Fruit fly (Drosophila melanogaster): ENCODE results near the gene RPA2.
A peak's percentile ranks its signal among the peaks of the same experiment; 100 is the strongest.

The RPA2 gene

DNA sequence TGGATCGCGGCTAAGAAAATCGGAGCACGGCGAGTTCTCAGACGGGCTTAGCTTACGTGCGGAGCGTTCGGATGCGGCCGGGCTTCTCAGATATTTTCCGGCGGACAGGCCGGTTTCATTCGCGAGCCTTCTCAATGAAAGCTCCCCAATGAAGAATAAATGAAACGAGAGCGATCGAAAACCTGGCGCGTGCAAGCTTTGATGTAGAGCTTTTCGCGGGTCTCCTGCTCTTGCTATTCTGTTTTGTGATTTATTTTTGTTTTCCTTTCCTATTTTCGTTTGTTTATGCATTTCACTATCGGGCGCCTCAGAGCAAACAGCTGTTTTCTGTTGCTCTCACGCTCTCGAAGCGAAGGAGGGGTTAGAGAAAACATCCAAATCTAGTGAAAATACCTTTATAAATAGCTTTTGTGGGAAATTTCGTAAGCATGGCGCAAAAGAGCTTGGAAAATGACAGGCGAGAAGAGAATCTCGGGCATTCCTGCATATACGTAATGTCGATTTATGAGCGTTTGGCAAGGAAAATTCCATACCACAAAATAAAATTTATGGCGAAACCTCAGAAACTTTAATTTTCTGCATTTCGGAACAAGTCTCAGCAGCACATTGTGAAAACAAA, 39.9 kb downstream of the RPA2 start (continued):
- no peak for TF ChIP-seq Nf-YB (GFP tag; optimal IDR thresholded peaks at IDR 0.05)
- TF ChIP-seq abd-A (tag; optimal IDR thresholded peaks at IDR 0.05), result peak; percentile 44
- TF ChIP-seq Atf6 (GFP tag; IDR thresholded peaks at IDR 0.05), result peak; percentile 14; the same call in 1 of the 2 replicates
- TF ChIP-seq her (GFP tag; optimal IDR thresholded peaks at IDR 0.05), result no peak
- 0 out of 2 replicates have a peak, but pooled peaks have one; percentile 8 for TF ChIP-seq dati (GFP tag; IDR thresholded peaks at IDR 0.05)
- no peak for TF ChIP-seq CG4360 (GFP tag; IDR thresholded peaks at IDR 0.05)
- TF ChIP-seq psq (GFP tag; optimal IDR thresholded peaks at IDR 0.05), result peak; percentile 20
- TF ChIP-seq rib (GFP tag; IDR thresholded peaks at IDR 0.05), result no peak
- peak; percentile 31 to 57 for TF ChIP-seq Trl (optimal IDR thresholded peaks at IDR 0.05)
- TF ChIP-seq Trl (GFP tag; optimal IDR thresholded peaks at IDR 0.05), result no peak
- 0 out of 3 replicates have a peak, but pooled peaks have one; percentile 41 for TF ChIP-seq z (GFP tag; IDR thresholded peaks at IDR 0.05)
- peak; percentile 9 for TF ChIP-seq CTCF (GFP tag; optimal IDR thresholded peaks at IDR 0.05)
- no peak for TF ChIP-seq fd96Cb (tag; optimal IDR thresholded peaks at IDR 0.05)
- TF ChIP-seq Jarid2 (GFP tag; optimal IDR thresholded peaks at IDR 0.05), result peak; percentile 40
- TF ChIP-seq Dip2 (GFP tag; IDR thresholded peaks at IDR 0.05), result no peak
- TF ChIP-seq p53 (GFP tag; optimal IDR thresholded peaks at IDR 0.05), result no peak
- TF ChIP-seq Ssrp (tag; optimal IDR thresholded peaks at IDR 0.05), result no peak
- TF ChIP-seq crol (GFP tag; IDR thresholded peaks at IDR 0.05), result 0 out of 2 replicates have a peak, but pooled peaks have one; percentile 12
- no peak for TF ChIP-seq CG17328 (GFP tag; IDR thresholded peaks at IDR 0.05)
- TF ChIP-seq CG34376 (GFP tag; optimal IDR thresholded peaks at IDR 0.05), result peak; percentile 65
- TF ChIP-seq CG6813 (GFP tag; optimal IDR thresholded peaks at IDR 0.05), result peak; percentile 0
- TF ChIP-seq CG10543 (GFP tag; optimal IDR thresholded peaks at IDR 0.05), result peak; percentile 30
- TF ChIP-seq Chrac-16 (GFP tag; optimal IDR thresholded peaks at IDR 0.05), result no peak
- TF ChIP-seq Xrp1 (GFP tag; IDR thresholded peaks at IDR 0.05), result peak; percentile 29; the same call in 1 of the 2 replicates
- peak; percentile 14 for TF ChIP-seq Deaf1 (tag; optimal IDR thresholded peaks at IDR 0.05)
- no peak for TF ChIP-seq Ada2b (GFP tag; IDR thresholded peaks at IDR 0.05)
- TF ChIP-seq slbo (GFP tag; IDR thresholded peaks at IDR 0.05), result no peak
- peak; percentile 90; the same call in 3 of the 4 replicates for TF ChIP-seq chinmo (GFP tag; IDR thresholded peaks at IDR 0.05; ENCODE audit: partially characterized antibody)
- TF ChIP-seq shn (GFP tag; optimal IDR thresholded peaks at IDR 0.05), result no peak
- TF ChIP-seq CG4707 (GFP tag; optimal IDR thresholded peaks at IDR 0.05), result peak; percentile 27
- TF ChIP-seq pan (optimal IDR thresholded peaks at IDR 0.05), result no peak
- peak in 1 of 2 experiments; percentile 10 for TF ChIP-seq pan (GFP tag; optimal IDR thresholded peaks at IDR 0.05 in 1 of 2, IDR thresholded peaks at IDR 0.05 in 1 of 2)
- peak; percentile 92 for TF ChIP-seq sd (tag; optimal IDR thresholded peaks at IDR 0.05)
- TF ChIP-seq Pdp1 (GFP tag; optimal IDR thresholded peaks at IDR 0.05), result peak in 1 of 2 experiments; percentile 21
- no peak for TF ChIP-seq CG14965 (GFP tag; optimal IDR thresholded peaks at IDR 0.05; ENCODE audit: borderline replicate concordance)
- peak in 1 of 2 experiments; percentile 61 for TF ChIP-seq crp (GFP tag; optimal IDR thresholded peaks at IDR 0.05)
- TF ChIP-seq bbx (GFP tag; IDR thresholded peaks at IDR 0.05; ENCODE audit: partially characterized antibody), result peak; percentile 32; the same call in 1 of the 2 replicates
- peak; percentile 26 for TF ChIP-seq PHDP (tag; optimal IDR thresholded peaks at IDR 0.05)
- TF ChIP-seq Side (GFP tag; optimal IDR thresholded peaks at IDR 0.05), result no peak
- TF ChIP-seq ERR (GFP tag; optimal IDR thresholded peaks at IDR 0.05), result peak; percentile 18
- TF ChIP-seq wek (GFP tag; optimal IDR thresholded peaks at IDR 0.05), result peak; percentile 11
- no peak for TF ChIP-seq HHEX (GFP tag; optimal IDR thresholded peaks at IDR 0.05)
- peak; percentile 39 for TF ChIP-seq lab (GFP tag; optimal IDR thresholded peaks at IDR 0.05)
- TF ChIP-seq CG10431 (GFP tag; optimal IDR thresholded peaks at IDR 0.05), result peak; percentile 2
- TF ChIP-seq CG8290 (GFP tag; optimal IDR thresholded peaks at IDR 0.05), result no peak
- peak in 1 of 2 experiments; percentile 4 for TF ChIP-seq CG8290 (tag; optimal IDR thresholded peaks at IDR 0.05)
- no peak for TF ChIP-seq CG13424 (tag; optimal IDR thresholded peaks at IDR 0.05)
- no peak for TF ChIP-seq CG8388 (GFP tag; optimal IDR thresholded peaks at IDR 0.05)
- TF ChIP-seq ash1 (GFP tag; optimal IDR thresholded peaks at IDR 0.05), result no peak
- TF ChIP-seq CG6765 (GFP tag; optimal IDR thresholded peaks at IDR 0.05), result peak; percentile 16
